Fruit fly (Drosophila melanogaster): Measurements from ENCODE around the gene CG10154.

The CG10154 gene

DNA sequence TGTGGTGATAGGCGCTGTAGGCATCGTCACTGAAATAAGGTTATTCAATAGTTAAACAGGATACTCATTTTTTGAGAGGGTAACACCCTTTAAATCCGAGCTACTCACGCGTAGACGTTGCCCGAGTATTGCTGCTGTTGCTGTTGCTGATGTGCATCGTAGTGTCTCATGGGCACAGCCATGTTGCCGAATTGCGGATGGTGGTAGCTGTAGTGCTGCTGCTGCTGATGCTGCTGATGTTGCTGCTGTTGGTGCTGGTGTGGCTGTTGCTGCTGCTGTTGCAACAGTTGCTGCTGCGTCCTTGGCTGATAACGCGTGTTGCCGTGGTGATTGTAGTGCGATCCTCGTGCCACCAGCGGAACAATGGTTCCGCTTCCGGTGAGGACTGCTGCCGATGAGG, 6.8 kb downstream of the CG10154 start:
- TF ChIP-seq gl (tag; optimal IDR thresholded peaks at IDR 0.05), result no peak
- no peak for TF ChIP-seq CG12605 (GFP tag; IDR thresholded peaks at IDR 0.05)
- no peak for TF ChIP-seq Pif1B (GFP tag; optimal IDR thresholded peaks at IDR 0.05)

DNA sequence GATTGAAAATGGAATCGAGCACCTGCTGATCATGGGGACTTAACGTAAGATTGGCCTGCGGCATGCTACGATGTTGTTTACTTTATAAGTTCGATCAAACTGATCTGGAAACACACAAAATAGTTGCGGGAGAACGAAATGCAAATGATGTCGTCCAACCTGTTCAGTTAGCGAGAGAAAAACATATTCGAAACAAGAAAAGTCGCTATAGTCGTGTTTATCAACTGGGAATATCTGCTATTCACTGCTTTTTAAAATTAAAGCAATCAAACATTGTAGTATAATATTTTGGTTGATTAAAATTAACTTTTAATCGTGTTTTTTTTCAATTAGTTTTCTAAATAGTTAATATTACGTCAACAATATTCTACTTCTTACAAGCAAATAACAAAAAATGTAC, 10.4 kb downstream of the CG10154 start, which contains the start of gene CG14105:
CG14105 (minus strand) TSS at position 101 of the 400 bp plus-strand sequence.
- TF ChIP-seq CG12605 (GFP tag; IDR thresholded peaks at IDR 0.05) (no peak), D1 (tag; optimal IDR thresholded peaks at IDR 0.05) (no peak), Pif1A (GFP tag; optimal IDR thresholded peaks at IDR 0.05) (no peak), CG8301 (tag; optimal IDR thresholded peaks at IDR 0.05) (no peak)

DNA sequence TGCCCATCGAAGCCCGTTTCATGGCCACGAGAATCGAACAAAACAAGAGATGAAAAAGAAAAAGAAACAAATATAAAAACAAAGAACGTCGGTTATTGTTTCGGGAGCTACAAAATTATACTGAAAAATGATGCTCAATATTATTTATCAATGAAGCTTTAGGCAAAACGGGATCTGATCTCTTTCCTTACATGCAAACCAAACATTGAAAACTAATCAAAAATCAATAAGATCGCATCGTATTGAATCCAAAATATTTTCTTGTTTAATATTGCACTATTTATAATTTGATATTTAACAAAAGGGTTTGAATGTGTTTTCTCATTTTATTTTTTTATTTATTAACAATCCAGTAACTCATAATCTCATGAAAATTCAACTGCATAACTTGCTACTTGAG, 11.4 kb downstream of the CG10154 start, which contains the start of gene CG14106:
CG14106 (minus strand) TSS at position 101 of the 400 bp plus-strand sequence.
- no peak for TF ChIP-seq Snoo (tag; optimal IDR thresholded peaks at IDR 0.05)
- no peak for TF ChIP-seq Pif1A (GFP tag; optimal IDR thresholded peaks at IDR 0.05)
- TF ChIP-seq CG10348 (GFP tag; IDR thresholded peaks at IDR 0.05), result no peak
- TF ChIP-seq CG13204 (GFP tag; optimal IDR thresholded peaks at IDR 0.05), result no peak
- no peak for TF ChIP-seq fd96Ca (GFP tag; IDR thresholded peaks at IDR 0.05)
- TF ChIP-seq CG17806 (tag; optimal IDR thresholded peaks at IDR 0.05), result no peak
- TF ChIP-seq CG4496 (GFP tag; IDR thresholded peaks at IDR 0.05), result no peak
- no peak for TF ChIP-seq rn (GFP tag; IDR thresholded peaks at IDR 0.05)
- TF ChIP-seq CG12605 (GFP tag; IDR thresholded peaks at IDR 0.05), result no peak
- TF ChIP-seq gl (tag; optimal IDR thresholded peaks at IDR 0.05), result no peak
- no peak for TF ChIP-seq CG14655 (GFP tag; optimal IDR thresholded peaks at IDR 0.05)

DNA sequence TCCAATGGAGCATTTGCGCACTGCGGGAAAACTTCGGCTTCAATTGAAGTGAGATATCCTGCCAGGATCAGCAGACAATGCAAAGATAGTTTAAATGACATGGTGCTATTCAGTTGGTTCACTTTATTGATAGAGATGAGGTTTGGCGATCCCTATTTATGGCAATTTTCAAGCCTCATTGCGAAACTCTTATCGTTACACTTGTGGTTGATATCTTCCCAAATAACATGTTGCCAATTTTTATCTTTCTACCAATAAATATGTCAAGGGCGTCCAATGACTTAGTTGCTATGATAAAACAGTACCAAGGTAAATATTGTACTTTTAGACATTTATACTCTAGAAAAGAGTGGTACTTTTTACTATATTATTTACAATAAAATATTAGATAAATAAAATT, 12.9 kb downstream of the CG10154 start, which contains the start of gene CG33263:
CG33263 (minus strand) TSS at position 101 of the 400 bp plus-strand sequence.
- TF ChIP-seq CG4496 (GFP tag; IDR thresholded peaks at IDR 0.05) (no peak), CG15710 (tag; optimal IDR thresholded peaks at IDR 0.05) (no peak), D1 (tag; optimal IDR thresholded peaks at IDR 0.05) (no peak), Ets98B (GFP tag; IDR thresholded peaks at IDR 0.05) (no peak), CG8159 (tag; optimal IDR thresholded peaks at IDR 0.05) (no peak), Snoo (tag; optimal IDR thresholded peaks at IDR 0.05) (no peak), Pif1B (GFP tag; optimal IDR thresholded peaks at IDR 0.05) (no peak), CG17806 (tag; optimal IDR thresholded peaks at IDR 0.05) (no peak), CG13204 (GFP tag; optimal IDR thresholded peaks at IDR 0.05) (no peak), CG34367 (tag; optimal IDR thresholded peaks at IDR 0.05) (no peak), CG14655 (GFP tag; optimal IDR thresholded peaks at IDR 0.05) (no peak), CG12605 (GFP tag; IDR thresholded peaks at IDR 0.05) (no peak), fd96Ca (GFP tag; IDR thresholded peaks at IDR 0.05) (no peak), Pif1A (GFP tag; optimal IDR thresholded peaks at IDR 0.05) (no peak), rn (GFP tag; IDR thresholded peaks at IDR 0.05) (no peak), CG32121 (GFP tag; IDR thresholded peaks at IDR 0.05) (no peak), EcR (GFP tag; optimal IDR thresholded peaks at IDR 0.05) (no peak)

DNA sequence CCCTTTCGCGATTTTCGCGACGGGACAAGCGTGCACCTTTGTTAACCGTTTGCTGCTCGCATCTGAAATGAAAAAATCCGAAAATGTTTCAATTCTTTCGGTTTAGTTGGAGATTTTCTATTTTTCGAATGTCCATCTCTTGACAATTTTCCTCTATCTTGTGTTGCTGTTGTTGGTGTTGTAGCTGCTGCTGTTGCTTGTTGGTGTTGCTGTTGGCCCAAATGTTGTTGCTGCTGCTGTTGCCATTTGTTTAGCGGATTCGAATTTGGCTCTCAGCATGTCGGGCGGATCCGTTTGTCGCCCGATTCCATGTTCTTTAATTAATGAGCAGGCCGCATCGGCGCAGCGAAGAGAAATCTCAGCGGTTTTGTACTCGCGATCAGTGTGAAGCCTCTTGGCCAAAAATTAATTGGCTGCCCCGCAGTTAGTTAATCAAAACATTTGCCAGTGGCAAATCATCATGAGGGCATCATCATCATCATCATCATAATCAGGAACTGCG, 14.6 kb downstream of the CG10154 start, which contains the start of gene CG32121:
CG32121 (minus strand) TSS at position 51 of the 502 bp plus-strand sequence.
- TF ChIP-seq CG17806 (tag; optimal IDR thresholded peaks at IDR 0.05) (no peak), CG32121 (GFP tag; IDR thresholded peaks at IDR 0.05) (no peak; the same call in 1 of the 2 replicates), gl (tag; optimal IDR thresholded peaks at IDR 0.05) (no peak), EcR (GFP tag; optimal IDR thresholded peaks at IDR 0.05) (no peak)

DNA sequence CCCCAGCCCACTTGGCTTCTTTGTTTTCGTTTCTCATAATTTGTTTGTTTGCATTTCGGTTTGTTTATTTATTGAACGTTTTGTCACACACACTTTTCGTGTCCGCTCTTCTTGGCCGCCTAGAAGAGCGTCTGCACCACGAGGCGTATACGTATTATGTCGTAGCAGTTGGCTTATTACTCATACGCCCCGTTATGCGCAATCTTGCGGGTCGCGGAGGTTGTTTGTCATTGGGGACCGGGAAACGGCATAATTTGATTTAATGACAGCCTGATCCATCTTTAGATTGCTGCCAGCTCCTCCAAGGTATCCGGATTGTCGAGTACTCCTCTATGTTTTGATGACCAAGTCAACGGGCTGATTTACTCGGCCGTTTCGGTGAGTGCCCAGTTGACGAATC, 16.7 kb downstream of the CG10154 start:
- TF ChIP-seq CG8159 (tag; optimal IDR thresholded peaks at IDR 0.05) (no peak), fd96Ca (GFP tag; IDR thresholded peaks at IDR 0.05) (no peak), CG9948 (tag; optimal IDR thresholded peaks at IDR 0.05) (no peak), CG34367 (tag; optimal IDR thresholded peaks at IDR 0.05) (no peak), D1 (tag; optimal IDR thresholded peaks at IDR 0.05) (no peak), gl (tag; optimal IDR thresholded peaks at IDR 0.05) (no peak), CG15710 (tag; optimal IDR thresholded peaks at IDR 0.05) (no peak), Pif1A (GFP tag; optimal IDR thresholded peaks at IDR 0.05) (no peak), Ets98B (GFP tag; IDR thresholded peaks at IDR 0.05) (no peak), CG12605 (GFP tag; IDR thresholded peaks at IDR 0.05) (no peak), CG13204 (GFP tag; optimal IDR thresholded peaks at IDR 0.05) (no peak), CG14655 (GFP tag; optimal IDR thresholded peaks at IDR 0.05) (no peak), CG4496 (GFP tag; IDR thresholded peaks at IDR 0.05) (no peak), CG17806 (tag; optimal IDR thresholded peaks at IDR 0.05) (no peak), CG32121 (GFP tag; IDR thresholded peaks at IDR 0.05) (no peak), CG10348 (GFP tag; IDR thresholded peaks at IDR 0.05) (no peak), Pif1B (GFP tag; optimal IDR thresholded peaks at IDR 0.05) (no peak), EcR (GFP tag; optimal IDR thresholded peaks at IDR 0.05) (no peak), rn (GFP tag; IDR thresholded peaks at IDR 0.05) (no peak)

DNA sequence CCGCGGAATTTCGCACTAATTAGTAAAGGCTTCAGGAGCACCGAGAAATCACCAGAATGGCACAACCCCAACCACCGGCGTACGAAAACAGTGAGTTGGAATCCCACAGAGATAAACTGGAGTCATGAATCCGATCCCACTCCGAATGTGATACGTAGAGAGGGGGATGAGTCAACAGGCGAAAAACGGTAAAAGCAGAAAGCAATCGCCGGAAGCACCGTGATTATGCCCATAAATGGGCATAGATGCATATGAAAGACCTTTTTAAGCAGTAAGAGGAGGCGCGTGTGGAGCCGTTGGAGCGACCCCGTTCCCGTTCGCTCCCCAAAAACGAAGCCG, 24.1 kb downstream of the CG10154 start:
- TF ChIP-seq D1 (tag; optimal IDR thresholded peaks at IDR 0.05), result no peak
- TF ChIP-seq Pif1A (GFP tag; optimal IDR thresholded peaks at IDR 0.05), result no peak
- no peak for TF ChIP-seq CG34367 (tag; optimal IDR thresholded peaks at IDR 0.05)
- TF ChIP-seq Pif1B (GFP tag; optimal IDR thresholded peaks at IDR 0.05), result no peak
- no peak for TF ChIP-seq CG12605 (GFP tag; IDR thresholded peaks at IDR 0.05)
- TF ChIP-seq CG9948 (tag; optimal IDR thresholded peaks at IDR 0.05), result no peak
- TF ChIP-seq CG13204 (GFP tag; optimal IDR thresholded peaks at IDR 0.05), result no peak
- TF ChIP-seq Snoo (tag; optimal IDR thresholded peaks at IDR 0.05), result no peak
- no peak for TF ChIP-seq CG4496 (GFP tag; IDR thresholded peaks at IDR 0.05)
- no peak for TF ChIP-seq CG8301 (tag; optimal IDR thresholded peaks at IDR 0.05)
- no peak for TF ChIP-seq fd96Ca (GFP tag; IDR thresholded peaks at IDR 0.05)
- no peak for TF ChIP-seq CG8159 (tag; optimal IDR thresholded peaks at IDR 0.05)
- no peak for TF ChIP-seq CG10348 (GFP tag; IDR thresholded peaks at IDR 0.05)
- no peak for TF ChIP-seq CG32121 (GFP tag; IDR thresholded peaks at IDR 0.05)
- no peak for TF ChIP-seq Ets98B (GFP tag; IDR thresholded peaks at IDR 0.05)
- TF ChIP-seq CG15710 (tag; optimal IDR thresholded peaks at IDR 0.05), result no peak
- no peak for TF ChIP-seq rn (GFP tag; IDR thresholded peaks at IDR 0.05)
- TF ChIP-seq gl (tag; optimal IDR thresholded peaks at IDR 0.05), result no peak
- TF ChIP-seq EcR (GFP tag; optimal IDR thresholded peaks at IDR 0.05), result no peak
- no peak for TF ChIP-seq CG14655 (GFP tag; optimal IDR thresholded peaks at IDR 0.05)

Data from whole organism, pupa.